Worm (Caenorhabditis elegans) whole organism, L2 larva: ENCODE results near the gene sdz-12.

Source experiments
- C34F6.9 ChIP-seq: fragments of 150-350 bp; optimal IDR thresholded peaks from 2 replicates; lab custom pipeline; 2014; ENCODE audit warnings: missing biosample characterization, missing genetic modification characterization
- Y55F3AM.14 ChIP-seq: fragments of 200-800 bp; sonication (Bioruptor generic); optimal IDR thresholded peaks from 2 replicates; lab custom pipeline; 2018; ENCODE audit warnings: mild to moderate bottlenecking, missing genetic modification characterization, missing compliant biosample characterization
- alr-1 ChIP-seq: fragments of 150-350 bp; optimal IDR thresholded peaks from 2 replicates; lab custom pipeline; 2014; ENCODE audit warnings: missing biosample characterization, missing genetic modification characterization
- ama-1 ChIP-seq: fragments of 150-350 bp; optimal IDR thresholded peaks from 2 replicates; lab custom pipeline; 2018; ENCODE audit warnings: inconsistent platforms
- ceh-16 ChIP-seq: fragments of 150-350 bp; optimal IDR thresholded peaks from 2 replicates; lab custom pipeline; 2014; ENCODE audit warnings: missing biosample characterization, missing genetic modification characterization
- dmd-4 ChIP-seq: sonication (generic microtip); optimal IDR thresholded peaks from 2 replicates; lab custom pipeline; 2017; ENCODE audit warnings: missing biosample characterization, missing genetic modification characterization
- egl-27 ChIP-seq: sonication (generic microtip); optimal IDR thresholded peaks from 3 replicates; lab custom pipeline; 2017; ENCODE audit warnings: missing biosample characterization, missing genetic modification reagents, missing genetic modification characterization
- elt-1 ChIP-seq: fragments of 150-350 bp; optimal IDR thresholded peaks from 2 replicates; lab custom pipeline; 2014; ENCODE audit warnings: missing biosample characterization, missing genetic modification characterization
- elt-3 ChIP-seq: sonication (generic microtip); optimal IDR thresholded peaks from 2 replicates; lab custom pipeline; 2017; ENCODE audit warnings: missing biosample characterization, missing genetic modification characterization
- fos-1 ChIP-seq: fragments of 150-350 bp; optimal IDR thresholded peaks from 2 replicates; lab custom pipeline; 2014; ENCODE audit warnings: missing biosample characterization, missing genetic modification characterization
- gmeb-1 ChIP-seq: fragments of 150-350 bp; optimal IDR thresholded peaks from 2 replicates; lab custom pipeline; 2014; ENCODE audit warnings: missing biosample characterization, missing genetic modification characterization
- lin-39 ChIP-seq: fragments of 150-350 bp; optimal IDR thresholded peaks from 2 replicates; lab custom pipeline; 2014; ENCODE audit warnings: missing biosample characterization, missing genetic modification reagents, missing genetic modification characterization
- lsy-2 ChIP-seq, 2 experiments: fragments of 150-350 bp in 1 of 2; sonication (generic microtip) in 1 of 2; optimal IDR thresholded peaks; 2 replicates each; lab custom pipeline; 2014 to 2017; ENCODE audit warnings: missing biosample characterization in 2 of 2, missing genetic modification characterization in 2 of 2
- mab-5 ChIP-seq: fragments of 150-350 bp; optimal IDR thresholded peaks from 2 replicates; lab custom pipeline; 2014; ENCODE audit warnings: missing biosample characterization, missing genetic modification characterization
- mbf-1 ChIP-seq: sonication (generic microtip); optimal IDR thresholded peaks from 2 replicates; lab custom pipeline; 2017; ENCODE audit warnings: missing biosample characterization, missing genetic modification characterization
- mdl-1 ChIP-seq, 2 experiments: fragments of 150-350 bp in 1 of 2; sonication (generic microtip) in 1 of 2; optimal IDR thresholded peaks; 2 replicates each; lab custom pipeline; 2017; ENCODE audit warnings: missing biosample characterization in 2 of 2, missing genetic modification characterization in 2 of 2
- nhr-10 ChIP-seq: sonication (generic microtip); optimal IDR thresholded peaks from 2 replicates; lab custom pipeline; 2017; ENCODE audit warnings: missing biosample characterization, missing genetic modification characterization
- nhr-11 ChIP-seq: fragments of 150-350 bp; optimal IDR thresholded peaks from 2 replicates; lab custom pipeline; 2014; ENCODE audit warnings: missing biosample characterization, missing genetic modification characterization
- nhr-12 ChIP-seq: fragments of 150-350 bp; optimal IDR thresholded peaks from 2 replicates; lab custom pipeline; 2014; ENCODE audit warnings: missing biosample characterization, missing genetic modification characterization
- nhr-129 ChIP-seq: fragments of 150-350 bp; optimal IDR thresholded peaks from 2 replicates; lab custom pipeline; 2014; ENCODE audit warnings: missing biosample characterization, missing genetic modification characterization
- nhr-21 ChIP-seq: fragments of 150-350 bp; optimal IDR thresholded peaks from 2 replicates; lab custom pipeline; 2014; ENCODE audit warnings: missing biosample characterization, missing genetic modification characterization
- nhr-23 ChIP-seq: fragments of 150-350 bp; optimal IDR thresholded peaks from 2 replicates; lab custom pipeline; 2014; ENCODE audit warnings: missing biosample characterization, missing genetic modification reagents, missing genetic modification characterization
- nhr-6 ChIP-seq: fragments of 150-350 bp; optimal IDR thresholded peaks from 2 replicates; lab custom pipeline; 2014; ENCODE audit warnings: missing biosample characterization, missing genetic modification characterization
- nhr-77 ChIP-seq: fragments of 150-350 bp; optimal IDR thresholded peaks from 2 replicates; lab custom pipeline; 2014; ENCODE audit warnings: missing biosample characterization, missing genetic modification characterization
- skn-1 ChIP-seq: sonication (generic microtip); optimal IDR thresholded peaks from 2 replicates; lab custom pipeline; 2017; ENCODE audit warnings: missing biosample characterization, missing genetic modification characterization
- sma-3 ChIP-seq: sonication (generic microtip); optimal IDR thresholded peaks from 2 replicates; lab custom pipeline; 2016; ENCODE audit warnings: missing genetic modification reagents, missing genetic modification characterization, missing compliant biosample characterization
- sma-9 ChIP-seq, 2 experiments: fragments of 150-350 bp in 1 of 2; sonication (generic microtip) in 1 of 2; optimal IDR thresholded peaks; 2 replicates each; lab custom pipeline; 2014 to 2016; ENCODE audit warnings: missing genetic modification characterization in 2 of 2, mild to moderate bottlenecking in 1 of 2, missing biosample characterization in 1 of 2, missing compliant biosample characterization in 1 of 2, missing genetic modification reagents in 1 of 2, moderate library complexity in 1 of 2
- snpc-4 ChIP-seq: fragments of 150-350 bp; optimal IDR thresholded peaks from 2 replicates; lab custom pipeline; 2014; ENCODE audit warnings: missing biosample characterization, missing genetic modification characterization
- unc-39 ChIP-seq: fragments of 150-350 bp; optimal IDR thresholded peaks from 2 replicates; lab custom pipeline; 2014; ENCODE audit warnings: missing biosample characterization, missing genetic modification characterization
- unc-55 ChIP-seq: fragments of 150-350 bp; sonication (generic microtip); optimal IDR thresholded peaks from 3 replicates; lab custom pipeline; 2014; ENCODE audit warnings: missing biosample characterization, missing genetic modification reagents, missing genetic modification characterization
- unc-62 ChIP-seq: fragments of 150-350 bp; optimal IDR thresholded peaks from 2 replicates; lab custom pipeline; 2014; ENCODE audit warnings: missing biosample characterization, missing genetic modification reagents, missing genetic modification characterization
- zag-1 ChIP-seq: fragments of 150-350 bp; optimal IDR thresholded peaks from 2 replicates; lab custom pipeline; 2014; ENCODE audit warnings: missing biosample characterization, missing genetic modification characterization
- ztf-11 ChIP-seq: sonication (generic microtip); optimal IDR thresholded peaks from 2 replicates; lab custom pipeline; 2017; ENCODE audit warnings: missing biosample characterization, missing genetic modification characterization
- ztf-4 ChIP-seq: fragments of 150-350 bp; optimal IDR thresholded peaks from 2 replicates; lab custom pipeline; 2014; ENCODE audit warnings: missing biosample characterization, missing genetic modification characterization

The sdz-12 gene

DNA sequence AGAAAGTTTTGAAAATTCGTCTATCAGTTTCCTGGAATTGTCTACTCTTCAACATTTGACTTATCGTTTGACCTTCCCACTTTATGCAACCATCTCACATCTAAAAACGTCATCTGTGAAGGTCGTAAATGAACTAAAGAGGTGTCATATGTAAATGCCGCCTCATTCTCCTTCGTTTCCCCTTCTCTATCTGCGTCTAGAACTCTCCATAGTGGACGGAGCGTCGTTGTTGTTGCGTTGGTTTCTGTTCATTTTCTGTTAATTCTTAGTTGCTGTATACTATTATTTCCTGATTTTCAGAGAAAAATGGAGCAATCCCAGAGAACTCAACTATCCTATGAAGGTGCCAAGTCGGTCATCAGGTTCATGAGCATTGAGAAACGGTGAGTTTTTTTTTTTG, 14.7 kb downstream of the sdz-12 start, which contains the start of gene fbxc-52:
Gene fbxc-52, plus strand, starts transcription at position 301 of the 400 bp plus-strand sequence.
- TF ChIP-seq unc-39 (no peak), unc-55 (GFP tag; lab: Kevin White, UChicago) (no peak), fos-1 (tag; lab: Kevin White, UChicago) (no peak), nhr-11 (tag; lab: Kevin White, UChicago) (no peak), lsy-2 (tag; optimal IDR thresholded peaks at IDR 0.05; lab: Kevin White, UChicago) (no peak), dmd-4 (tag; lab: Kevin White, UChicago) (no peak), nhr-21 (tag; lab: Kevin White, UChicago) (no peak)
- TF ChIP-seq, all 48 proteins: peak for 0

- TF ChIP-seq ztf-4: no peak
- no peak for TF ChIP-seq sma-9 (GFP tag; optimal IDR thresholded peaks at IDR 0.05; lab: Kevin White, UChicago)
- TF ChIP-seq sma-9 (tag; optimal IDR thresholded peaks at IDR 0.05; lab: Kevin White, UChicago): no peak
- no peak for TF ChIP-seq mab-5 (tag; lab: Kevin White, UChicago)
These were observed 15.2 kb downstream of the sdz-12 start, which contains the start of gene srh-99 for ce11 chrII:3716455-3716854. srh-99 (minus strand) TSS chrII:3716555.

- TF ChIP-seq snpc-4 (tag; lab: Kevin White, UChicago): no peak
- no peak for TF ChIP-seq elt-3
- no peak for TF ChIP-seq mbf-1 (tag; lab: Kevin White, UChicago)
- TF ChIP-seq nhr-10 (tag; lab: Kevin White, UChicago): no peak
- no peak for TF ChIP-seq nhr-11 (tag; lab: Kevin White, UChicago)
- no peak for TF ChIP-seq ama-1
- no peak for TF ChIP-seq sma-3 (GFP tag; lab: Kevin White, UChicago)
- no peak for TF ChIP-seq ztf-4
- no peak for TF ChIP-seq nhr-21 (tag; lab: Kevin White, UChicago)
- no peak for TF ChIP-seq lin-39 (tag; lab: Kevin White, UChicago)
- TF ChIP-seq nhr-6 (tag; lab: Kevin White, UChicago): no peak
- TF ChIP-seq gmeb-1: no peak
- TF ChIP-seq elt-1 (tag; lab: Kevin White, UChicago): no peak
- TF ChIP-seq fos-1 (tag; lab: Kevin White, UChicago): no peak
- TF ChIP-seq zag-1 (tag; lab: Kevin White, UChicago): no peak
- no peak for TF ChIP-seq nhr-23 (tag; lab: Kevin White, UChicago)
- no peak for TF ChIP-seq nhr-129 (tag; lab: Kevin White, UChicago)
- TF ChIP-seq nhr-12 (tag; lab: Kevin White, UChicago): no peak
- TF ChIP-seq nhr-77: no peak
- TF ChIP-seq, all 48 proteins: peak for 0
These were observed 17.0 kb downstream of the sdz-12 start, which contains the start of gene srh-100 for ce11 chrII:3714595-3714994. srh-100 (minus strand) TSS chrII:3714695.

- TF ChIP-seq unc-62 (GFP tag; lab: Kevin White, UChicago): no peak
- no peak for TF ChIP-seq alr-1 (tag; lab: Kevin White, UChicago)
- no peak for TF ChIP-seq C34F6.9 (tag; lab: Kevin White, UChicago)
- TF ChIP-seq sma-9 (GFP tag; optimal IDR thresholded peaks at IDR 0.05; lab: Kevin White, UChicago): no peak
- no peak for TF ChIP-seq sma-9 (tag; optimal IDR thresholded peaks at IDR 0.05; lab: Kevin White, UChicago)
- no peak for TF ChIP-seq ceh-16 (tag; lab: Kevin White, UChicago)
- no peak for TF ChIP-seq mbf-1 (tag; lab: Kevin White, UChicago)
- TF ChIP-seq skn-1 (tag; lab: Kevin White, UChicago): no peak
- TF ChIP-seq Y55F3AM.14 (GFP tag; lab: Kevin White, UChicago): no peak
- TF ChIP-seq nhr-23 (tag; lab: Kevin White, UChicago): no peak
- no peak for TF ChIP-seq egl-27 (tag; lab: Kevin White, UChicago)
- TF ChIP-seq lin-39 (tag; lab: Kevin White, UChicago): no peak
- TF ChIP-seq zag-1 (tag; lab: Kevin White, UChicago): no peak
- TF ChIP-seq dmd-4 (tag; lab: Kevin White, UChicago): no peak
- no peak for TF ChIP-seq elt-3
- no peak for TF ChIP-seq unc-55 (GFP tag; lab: Kevin White, UChicago)
These were observed 20.6 kb downstream of the sdz-12 start, which contains the start of gene fbxc-53 for ce11 chrII:3711047-3711446. fbxc-53 (plus strand) TSS chrII:3711291.

DNA sequence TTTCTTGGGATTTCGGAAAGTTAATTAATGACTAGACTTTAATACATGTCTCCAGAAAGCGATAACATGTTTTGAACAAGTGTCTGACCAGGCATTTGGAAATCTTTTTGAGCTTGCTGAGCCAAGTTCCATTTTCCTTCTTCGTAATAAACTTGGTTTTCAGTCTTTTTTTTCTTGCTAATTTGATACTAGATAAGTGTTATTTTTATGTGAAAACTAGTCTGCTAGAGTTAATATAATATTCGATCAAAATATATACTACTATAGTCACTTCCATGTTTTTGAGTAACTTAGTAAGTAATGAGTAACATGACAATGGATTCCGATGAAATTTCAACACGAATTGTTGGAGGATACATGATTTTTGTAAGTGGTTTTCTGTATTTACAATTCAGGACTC, 22.4 kb downstream of the sdz-12 start, which contains the start of gene srx-110:
Gene srx-110, plus strand, starts transcription at position 301 of the 400 bp plus-strand sequence.
- TF ChIP-seq ama-1 (no peak), nhr-12 (tag; lab: Kevin White, UChicago) (no peak), unc-39 (no peak), C34F6.9 (tag; lab: Kevin White, UChicago) (no peak), mdl-1 (tag; optimal IDR thresholded peaks at IDR 0.05; lab: Kevin White, UChicago) (no peak), mbf-1 (tag; lab: Kevin White, UChicago) (no peak), elt-3 (no peak), lin-39 (tag; lab: Kevin White, UChicago) (no peak), nhr-6 (tag; lab: Kevin White, UChicago) (no peak), ztf-11 (no peak), nhr-11 (tag; lab: Kevin White, UChicago) (no peak)
